Fruit fly (Drosophila melanogaster): ENCODE data around the gene Fer1HCH.
A peak's percentile ranks its signal among the peaks of the same experiment; 100 is the strongest.

The Fer1HCH gene

dm6 chr3R:30387515-30388178, at the start of gene Fer1HCH, which contains the start of gene Fer2LCH:
Gene Fer1HCH (minus strand): TSS chr3R:30388178.
Gene Fer2LCH (plus strand): TSS chr3R:30387804.
- TF ChIP-seq CG32264 (GFP tag; optimal IDR thresholded peaks at IDR 0.05) (no peak), woc (GFP tag; optimal IDR thresholded peaks at IDR 0.05) (no peak), dl (GFP tag; optimal IDR thresholded peaks at IDR 0.05; ENCODE audit: insufficient read depth in 1 of 2, partially characterized antibody in 2 of 2) (peak; percentile 44 to 71), Dfd (GFP tag; optimal IDR thresholded peaks at IDR 0.05) (no peak), Jra (GFP tag; optimal IDR thresholded peaks at IDR 0.05) (no peak), lola (GFP tag; optimal IDR thresholded peaks at IDR 0.05) (no peak), Dif (GFP tag; optimal IDR thresholded peaks at IDR 0.05; ENCODE audit: partially characterized antibody) (peak; percentile 79), Rel (GFP tag; optimal IDR thresholded peaks at IDR 0.05) (no peak), Rel (tag; optimal IDR thresholded peaks at IDR 0.05) (peak; percentile 74), Hr83 (GFP tag; optimal IDR thresholded peaks at IDR 0.05; ENCODE audit: poor library complexity, severe bottlenecking) (peak; percentile 60), OdsH (GFP tag; optimal IDR thresholded peaks at IDR 0.05) (no peak), foxo (GFP tag; optimal IDR thresholded peaks at IDR 0.05) (no peak), Mio (GFP tag; optimal IDR thresholded peaks at IDR 0.05) (no peak), ey (GFP tag; optimal IDR thresholded peaks at IDR 0.05) (no peak), Hr78 (GFP tag; optimal IDR thresholded peaks at IDR 0.05) (no peak), Vsx2 (GFP tag; optimal IDR thresholded peaks at IDR 0.05; ENCODE audit: partially characterized antibody) (peak; percentile 72)

dm6 chr3R:30431258-30432114, 43.5 kb upstream of the Fer1HCH start, which contains the start of gene CG15534:
Gene CG15534 (plus strand): TSS chr3R:30432064.
- no peak for TF ChIP-seq Rel (GFP tag; optimal IDR thresholded peaks at IDR 0.05)
- peak; percentile 30 for TF ChIP-seq Rel (tag; optimal IDR thresholded peaks at IDR 0.05)
- peak; percentile 88 for TF ChIP-seq Vsx2 (GFP tag; optimal IDR thresholded peaks at IDR 0.05; ENCODE audit: partially characterized antibody)
- TF ChIP-seq Myc (optimal IDR thresholded peaks at IDR 0.05), result no peak

- TF ChIP-seq Abd-B (GFP tag; optimal IDR thresholded peaks at IDR 0.05), result no peak
- TF ChIP-seq CG9705 (GFP tag; optimal IDR thresholded peaks at IDR 0.05), result no peak
Observed at dm6 chr3R:30428459-30428858, 40.5 kb upstream of the Fer1HCH start, which contains the start of gene CG15533. Gene CG15533 (plus strand): TSS chr3R:30428820.

DNA sequence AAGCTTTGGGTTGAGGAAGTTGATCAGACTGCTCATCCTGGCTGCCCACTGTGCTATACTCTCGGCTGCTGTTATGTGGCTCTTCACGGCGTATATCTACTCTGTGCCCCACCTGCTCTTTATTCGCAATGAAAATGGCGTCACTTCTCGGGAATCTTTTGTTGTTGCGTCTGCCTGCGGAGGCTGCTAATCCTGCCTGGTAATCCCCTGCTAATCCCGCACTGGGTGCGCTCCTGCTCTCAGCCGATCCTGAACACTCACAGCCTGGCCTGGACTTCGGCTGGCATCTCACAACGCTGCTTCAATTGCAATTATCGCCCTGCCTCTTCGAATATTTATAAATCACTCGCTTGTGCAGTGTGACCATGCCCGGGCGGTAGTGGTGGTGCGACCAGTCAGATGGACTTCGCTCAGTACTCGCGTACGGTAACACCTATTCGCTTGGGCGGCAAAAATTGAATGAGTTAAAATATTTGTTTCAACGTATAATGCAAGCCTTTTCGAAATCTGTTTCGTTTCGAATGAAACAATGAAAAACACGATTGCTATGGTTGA, 39.9 kb upstream of the Fer1HCH start, which contains the start of gene CG2218:
Gene CG2218, minus strand, starts transcription at position 472 of the 555 bp plus-strand sequence.
- TF ChIP-seq sv (GFP tag; optimal IDR thresholded peaks at IDR 0.05) (no peak), dl (GFP tag; optimal IDR thresholded peaks at IDR 0.05; ENCODE audit: insufficient read depth in 1 of 2, partially characterized antibody in 2 of 2) (no peak), rgr (GFP tag; optimal IDR thresholded peaks at IDR 0.05) (peak; percentile 13), jim (GFP tag; optimal IDR thresholded peaks at IDR 0.05) (no peak), Hr78 (GFP tag; optimal IDR thresholded peaks at IDR 0.05) (no peak), Sp1 (GFP tag; optimal IDR thresholded peaks at IDR 0.05) (no peak), Mio (GFP tag; optimal IDR thresholded peaks at IDR 0.05) (no peak), Jra (GFP tag; optimal IDR thresholded peaks at IDR 0.05) (no peak), Rel (GFP tag; optimal IDR thresholded peaks at IDR 0.05) (no peak), Rel (tag; optimal IDR thresholded peaks at IDR 0.05) (peak; percentile 63), foxo (GFP tag; optimal IDR thresholded peaks at IDR 0.05) (no peak), woc (GFP tag; optimal IDR thresholded peaks at IDR 0.05) (no peak), br (GFP tag; optimal IDR thresholded peaks at IDR 0.05) (no peak), h (GFP tag; optimal IDR thresholded peaks at IDR 0.05) (no peak), ey (GFP tag; optimal IDR thresholded peaks at IDR 0.05) (no peak), Hr83 (GFP tag; optimal IDR thresholded peaks at IDR 0.05; ENCODE audit: poor library complexity, severe bottlenecking) (peak; percentile 25), Dif (GFP tag; optimal IDR thresholded peaks at IDR 0.05; ENCODE audit: partially characterized antibody) (no peak), HLH106 (tag; optimal IDR thresholded peaks at IDR 0.05) (peak; percentile 3), Vsx2 (GFP tag; optimal IDR thresholded peaks at IDR 0.05; ENCODE audit: partially characterized antibody) (no peak)

DNA sequence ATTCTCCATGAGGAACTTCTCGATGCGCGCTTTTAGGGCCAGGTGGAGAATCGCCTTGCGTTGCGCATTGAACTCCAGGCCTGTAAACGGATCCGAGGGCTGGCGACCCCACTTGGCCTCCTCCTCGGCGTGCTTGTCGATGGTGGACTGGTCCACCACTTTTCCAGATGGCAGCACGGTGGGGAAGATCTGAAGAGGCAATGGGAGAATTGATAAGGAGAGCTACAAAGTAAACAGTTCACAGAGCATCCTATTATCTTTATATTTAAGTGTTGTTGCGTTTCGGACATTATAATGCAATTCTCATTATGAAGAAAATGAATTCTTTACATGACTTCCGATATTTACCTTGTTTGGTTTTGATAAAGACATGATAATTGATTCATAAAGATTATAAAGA, 38.6 kb upstream of the Fer1HCH start:
- TF ChIP-seq sage (GFP tag; optimal IDR thresholded peaks at IDR 0.05) (no peak), Hr83 (GFP tag; optimal IDR thresholded peaks at IDR 0.05; ENCODE audit: poor library complexity, severe bottlenecking) (no peak), HLH106 (tag; optimal IDR thresholded peaks at IDR 0.05) (no peak), Hnf4 (GFP tag; optimal IDR thresholded peaks at IDR 0.05) (no peak)

Measured in whole organism, wandering third instar larva.